Worm (Caenorhabditis elegans) whole organism, mixed stage, embryonic: ENCODE data around the gene Y41E3.8.

Experiments
- ceh-39 ChIP-seq: fragments of 150-350 bp; optimal IDR thresholded peaks from 2 replicates; lab custom pipeline; 2014; ENCODE audit warnings: missing biosample characterization, missing genetic modification characterization
- hlh-1 ChIP-seq: fragments of 150-350 bp; optimal IDR thresholded peaks from 2 replicates; lab custom pipeline; 2014; ENCODE audit warnings: missing biosample characterization, missing genetic modification reagents, missing genetic modification characterization
- nhr-2 ChIP-seq: fragments of 150-350 bp; optimal IDR thresholded peaks from 2 replicates; lab custom pipeline; 2014; ENCODE audit warnings: missing biosample characterization, missing genetic modification characterization
- nhr-237 ChIP-seq: fragments of 150-350 bp; optimal IDR thresholded peaks from 2 replicates; lab custom pipeline; 2014; ENCODE audit warnings: missing biosample characterization, missing genetic modification characterization
- unc-62 ChIP-seq: fragments of 150-350 bp; optimal IDR thresholded peaks from 2 replicates; lab custom pipeline; 2014; ENCODE audit warnings: missing biosample characterization, missing genetic modification reagents, missing genetic modification characterization

- TF ChIP-seq nhr-2 (no peak), nhr-237 (tag; lab: Kevin White, UChicago) (no peak), unc-62 (GFP tag; lab: Kevin White, UChicago) (no peak), ceh-39 (no peak), hlh-1 (tag; lab: Kevin White, UChicago) (no peak)
Observed at ce11 chrIV:14985019-14985418, 43.8 kb downstream of the Y41E3.8 start.
